Worm (Caenorhabditis elegans) whole organism, L4/young adult: ENCODE data around the gene H20J04.7.

Experiments
- W03F9.2 ChIP-seq: fragments of 150-350 bp; optimal IDR thresholded peaks from 2 replicates; lab custom pipeline; 2014; ENCODE audit warnings: missing biosample characterization, missing genetic modification characterization
- dao-5 ChIP-seq: sonication (generic microtip); optimal IDR thresholded peaks from 2 replicates; lab custom pipeline; 2016; ENCODE audit warnings: missing genotype, missing genetic modification characterization, moderate library complexity, missing compliant biosample characterization
- him-1 ChIP-seq: sonication (generic microtip); optimal IDR thresholded peaks from 2 replicates; lab custom pipeline; 2016; ENCODE audit warnings: missing genotype, missing genetic modification reagents, missing genetic modification characterization, missing compliant biosample characterization

H20J04.7 gene

DNA sequence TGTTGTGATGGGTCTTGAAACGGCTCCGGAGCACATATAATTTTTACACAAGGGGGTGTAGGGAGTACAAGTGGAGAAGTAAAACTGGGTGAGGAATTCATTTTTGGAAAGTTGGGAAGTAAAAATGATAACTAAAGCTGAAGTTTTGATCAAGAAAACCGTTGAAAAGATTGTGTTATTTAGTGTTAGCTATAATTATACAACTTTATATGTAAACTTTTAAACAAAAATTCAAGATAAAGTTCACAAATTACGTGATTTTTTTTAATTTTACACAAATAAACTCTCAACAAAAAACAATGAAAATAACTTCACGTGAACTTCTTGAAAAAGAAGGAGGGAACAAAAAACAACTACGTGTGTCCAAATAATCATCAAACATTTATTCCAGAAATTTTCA lies at the start of gene H20J04.7, which contains the start of gene H20J04.1:
Gene H20J04.7, minus strand, starts transcription at position 101 of the 400 bp plus-strand sequence.
Gene H20J04.1, plus strand, starts transcription at position 397 of the 400 bp plus-strand sequence.
- TF ChIP-seq him-1 (no peak), W03F9.2 (tag; lab: Kevin White, UChicago) (no peak), dao-5 (tag; lab: Kevin White, UChicago) (no peak)

DNA sequence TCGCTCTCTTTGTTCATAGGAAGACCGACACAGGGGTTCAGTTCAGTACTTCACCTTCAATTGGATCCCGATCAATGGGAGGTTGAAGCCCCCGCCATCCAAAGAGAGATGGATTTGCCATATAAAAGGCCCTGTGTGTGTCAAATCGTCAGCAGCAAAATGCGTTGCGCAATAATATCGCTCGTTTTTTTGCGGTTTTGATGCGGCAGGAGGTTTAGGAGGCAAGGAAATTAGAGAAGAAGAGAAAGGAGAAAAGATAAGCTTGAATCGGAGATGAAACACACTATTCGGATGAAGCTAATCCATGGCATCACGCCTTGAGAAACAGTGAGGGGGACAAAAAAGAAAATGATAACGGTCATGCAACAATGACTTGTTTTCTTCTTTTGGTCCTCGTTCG lies 39.3 kb upstream of the H20J04.7 start:
- no peak for TF ChIP-seq dao-5 (tag; lab: Kevin White, UChicago)

DNA sequence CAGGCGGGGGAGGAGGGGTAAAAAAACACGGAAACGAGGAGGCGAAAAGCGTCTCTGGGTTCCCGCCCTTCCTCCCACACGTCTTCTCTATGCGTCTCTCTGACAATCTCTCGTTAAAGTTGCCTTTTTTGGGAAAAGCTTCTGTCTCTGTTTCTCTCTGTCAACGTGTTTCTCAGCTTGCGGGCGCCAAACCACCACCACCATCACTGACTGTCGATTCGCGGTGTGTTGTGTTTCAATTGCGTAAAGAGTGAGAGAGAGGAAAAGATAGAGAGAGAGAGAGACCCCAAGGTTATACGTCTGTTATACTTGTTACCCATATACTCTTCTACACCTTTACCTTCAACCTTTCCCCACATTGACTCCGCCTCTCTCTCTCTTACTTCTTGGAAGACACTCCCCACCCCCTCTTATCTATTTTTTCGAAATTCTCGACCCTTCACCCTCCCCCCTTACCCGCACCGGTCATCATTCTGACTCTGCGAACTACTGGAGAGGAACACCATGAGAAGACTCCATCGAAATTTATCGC lies 37.5 kb upstream of the H20J04.7 start, which contains the start of gene mlt-7:
Gene mlt-7, plus strand, starts transcription at position 482 of the 532 bp plus-strand sequence.
- TF ChIP-seq dao-5 (tag; lab: Kevin White, UChicago) (no peak), W03F9.2 (tag; lab: Kevin White, UChicago) (no peak), him-1 (no peak)

DNA sequence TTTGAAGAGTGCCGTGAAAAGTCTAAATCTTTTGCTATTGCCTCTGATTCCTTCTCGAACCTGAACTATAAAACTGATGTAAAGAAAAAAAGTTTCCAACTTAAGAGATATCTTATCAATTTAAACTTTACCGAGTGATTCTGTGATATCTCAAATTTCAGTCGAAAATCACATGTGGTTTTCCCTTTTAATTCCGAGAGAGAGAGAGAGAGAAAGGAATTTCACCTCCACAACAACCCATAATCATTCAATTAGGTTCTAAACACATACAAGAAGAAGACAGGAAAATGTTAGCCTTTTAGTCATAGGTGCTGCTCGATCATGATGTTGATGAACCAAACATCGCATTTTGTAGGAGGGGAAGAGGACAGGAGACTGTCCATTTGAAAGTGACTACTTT lies 36.0 kb upstream of the H20J04.7 start:
- TF ChIP-seq dao-5 (tag; lab: Kevin White, UChicago): no peak
- no peak for TF ChIP-seq W03F9.2 (tag; lab: Kevin White, UChicago)
- TF ChIP-seq him-1: no peak

DNA sequence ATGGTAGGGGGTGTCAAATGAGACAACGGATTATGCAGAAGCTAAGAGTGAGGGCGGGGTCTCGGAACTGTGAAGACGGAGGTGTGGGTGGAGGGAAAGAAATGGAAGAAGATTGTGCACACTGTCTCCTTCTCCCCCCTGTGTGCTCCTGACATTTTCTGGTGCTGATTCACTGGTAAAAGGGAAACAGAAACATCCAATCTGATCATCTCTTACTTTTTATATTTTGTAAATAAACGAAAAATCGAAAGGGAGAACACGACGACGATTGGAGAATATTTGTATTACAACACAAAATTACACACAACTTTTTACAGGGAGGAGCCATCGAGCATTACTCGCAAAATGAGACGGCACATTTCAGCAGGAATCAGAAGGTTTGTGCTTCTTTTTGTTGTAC lies 28.2 kb upstream of the H20J04.7 start, which contains the start of gene fkh-6:
Gene fkh-6, minus strand, starts transcription at position 101 of the 400 bp plus-strand sequence.
- TF ChIP-seq dao-5 (tag; lab: Kevin White, UChicago): no peak

DNA sequence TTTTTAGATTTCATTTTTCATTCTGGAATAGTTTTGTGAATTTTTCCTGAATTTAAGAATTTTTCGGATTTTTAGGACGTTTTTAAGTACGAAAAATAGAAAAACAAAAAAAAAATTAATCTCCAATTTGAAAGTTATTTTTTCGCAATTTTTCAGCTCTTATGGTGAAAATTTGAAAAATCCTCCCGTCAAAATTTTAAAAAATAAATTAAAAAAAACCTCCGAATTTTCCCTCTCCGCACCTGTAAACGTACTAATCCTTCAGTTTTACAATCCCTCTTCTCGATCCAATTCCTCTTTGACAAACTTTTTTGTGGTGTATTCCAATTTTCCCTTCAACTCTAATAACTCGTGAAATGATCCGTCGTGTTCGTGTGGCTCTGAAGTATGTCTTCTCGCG lies 23.1 kb upstream of the H20J04.7 start, which contains the start of gene B0286.1:
Gene B0286.1, plus strand, starts transcription at position 301 of the 400 bp plus-strand sequence.
- TF ChIP-seq W03F9.2 (tag; lab: Kevin White, UChicago) (no peak), him-1 (no peak), dao-5 (tag; lab: Kevin White, UChicago) (no peak)

DNA sequence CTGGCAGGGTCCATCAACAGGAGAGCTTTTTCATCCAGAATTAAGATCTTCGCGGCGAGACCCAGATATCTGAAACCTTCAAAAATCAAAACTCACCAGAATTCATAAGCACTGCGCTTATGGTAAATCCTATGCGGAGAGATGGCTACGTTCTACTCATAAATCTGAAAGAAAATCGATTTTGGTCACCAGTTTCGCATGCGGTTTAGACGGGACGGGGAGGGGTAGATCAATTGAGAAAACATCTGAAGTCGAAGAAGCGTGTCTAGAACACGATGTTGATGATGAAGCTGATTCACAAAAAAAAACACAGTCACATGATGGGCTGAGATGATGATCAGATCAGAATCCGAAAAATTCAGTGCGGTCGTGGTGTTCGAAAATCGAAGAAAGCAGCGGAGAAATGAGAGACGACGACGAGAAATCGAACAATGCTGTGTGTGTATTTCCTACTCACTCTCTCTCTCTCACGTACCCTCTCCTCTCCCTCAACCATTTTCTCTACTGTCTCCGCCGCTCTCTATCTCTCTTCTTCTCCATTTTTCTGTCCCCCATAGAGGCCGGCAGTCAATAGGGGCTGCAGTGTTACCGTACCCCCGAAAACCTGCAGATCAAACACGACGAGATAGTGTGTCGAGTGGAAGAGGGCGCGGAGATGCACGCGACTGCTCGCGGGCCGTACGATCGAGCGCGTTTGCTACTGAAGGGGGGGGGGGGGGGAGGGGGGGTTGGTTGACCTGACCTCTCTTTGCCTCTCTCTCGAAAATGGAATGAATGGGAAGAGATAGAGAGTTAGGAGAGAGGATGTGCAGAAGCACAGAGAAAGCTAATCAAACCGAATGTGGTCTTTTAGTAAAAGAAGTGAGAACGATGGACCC lies 21.4 kb upstream of the H20J04.7 start, which contains the start of gene ntl-2:
Gene ntl-2, minus strand, starts transcription at position 171 of the 878 bp plus-strand sequence.
- peak; percentile 79 for TF ChIP-seq him-1
- TF ChIP-seq W03F9.2 (tag; lab: Kevin White, UChicago): peak; percentile 79
- TF ChIP-seq dao-5 (tag; lab: Kevin White, UChicago): no peak

DNA sequence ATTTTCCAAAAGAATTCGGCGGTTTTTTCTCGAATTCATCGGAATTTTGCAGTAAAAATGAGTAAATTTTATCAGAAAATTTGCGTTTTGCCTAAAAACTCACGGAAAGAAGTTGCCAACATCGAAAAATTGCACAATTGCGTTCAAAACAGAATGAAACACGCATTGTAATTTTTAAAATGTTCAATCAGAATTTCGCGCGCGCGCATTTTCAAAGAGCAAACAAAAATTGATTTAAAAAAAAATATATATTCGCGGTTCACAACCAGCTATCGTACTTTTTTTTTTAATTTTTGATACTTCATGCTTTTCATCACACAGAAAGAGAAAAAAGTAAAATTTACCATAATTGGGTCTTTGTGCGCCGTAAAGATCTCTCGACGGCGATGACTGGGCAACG lies 19.8 kb upstream of the H20J04.7 start:
- TF ChIP-seq dao-5 (tag; lab: Kevin White, UChicago): no peak
- no peak for TF ChIP-seq him-1
- TF ChIP-seq W03F9.2 (tag; lab: Kevin White, UChicago): no peak

DNA sequence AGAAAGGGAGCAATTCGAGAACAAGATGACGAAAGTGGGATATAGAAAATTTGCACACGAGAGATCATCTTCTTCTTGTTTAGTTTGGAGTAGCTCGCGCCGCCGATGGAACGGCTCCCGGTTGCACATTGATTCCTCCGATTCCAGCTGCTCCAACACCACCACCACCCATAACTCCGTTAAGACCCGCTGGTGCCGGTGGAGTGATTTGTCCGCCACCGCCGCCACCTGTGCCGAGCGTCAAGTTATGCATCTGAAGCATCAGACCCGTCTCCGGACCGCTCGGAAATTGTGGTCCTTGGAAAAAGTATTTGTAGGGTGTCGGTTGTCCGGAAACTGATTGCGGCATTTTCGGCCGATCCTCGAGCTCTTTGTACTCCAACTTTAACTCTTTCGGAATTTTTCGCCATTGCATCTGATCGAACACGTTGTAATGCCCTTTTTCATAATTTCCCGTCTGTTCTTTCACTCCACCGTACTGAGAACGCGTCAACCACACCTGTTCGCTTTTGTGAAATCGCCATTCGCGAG lies 17.8 kb upstream of the H20J04.7 start:
- TF ChIP-seq him-1: no peak

DNA sequence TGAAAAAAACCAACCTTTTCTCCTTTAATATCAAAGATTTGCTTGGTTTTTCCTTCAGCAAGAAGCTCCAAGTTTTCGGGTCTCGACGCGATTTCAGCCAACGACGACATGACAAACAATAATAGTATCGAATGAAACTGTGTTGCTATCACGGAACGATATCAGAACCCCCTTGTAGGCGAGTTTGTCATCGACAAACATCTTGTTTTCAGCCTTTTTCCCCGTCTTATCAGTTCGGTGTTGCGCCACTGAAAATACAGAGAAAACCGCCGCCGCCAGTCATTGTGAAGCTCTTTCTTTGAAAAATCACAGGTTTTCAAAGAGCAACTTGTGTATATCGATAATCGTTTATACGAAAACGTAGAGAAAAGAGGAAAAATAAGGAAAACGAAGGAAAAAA lies 17.3 kb upstream of the H20J04.7 start, which contains the start of gene paic-1:
Gene paic-1, minus strand, starts transcription at position 120 of the 400 bp plus-strand sequence.
- TF ChIP-seq him-1 (no peak), W03F9.2 (tag; lab: Kevin White, UChicago) (no peak), dao-5 (tag; lab: Kevin White, UChicago) (no peak)

DNA sequence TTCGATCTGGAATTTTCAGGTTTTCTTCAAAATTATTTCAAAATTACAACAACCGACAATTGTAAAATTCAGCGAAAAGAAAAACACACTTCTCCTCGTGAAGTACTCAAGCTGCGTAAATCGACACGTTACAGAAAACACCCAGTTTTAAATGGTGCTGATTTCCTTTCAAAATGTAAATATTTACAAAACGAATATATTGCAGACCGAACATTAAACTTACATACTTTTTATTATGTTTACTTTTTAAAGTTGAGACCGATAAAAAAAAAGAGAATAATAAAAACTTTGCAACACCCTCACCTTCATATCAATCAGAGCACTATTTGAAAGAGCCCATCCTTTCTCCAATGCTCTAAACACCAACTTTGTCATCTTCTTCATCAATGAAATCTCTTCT lies 15.7 kb upstream of the H20J04.7 start:
- TF ChIP-seq him-1: no peak
- no peak for TF ChIP-seq dao-5 (tag; lab: Kevin White, UChicago)
- TF ChIP-seq W03F9.2 (tag; lab: Kevin White, UChicago): no peak

DNA sequence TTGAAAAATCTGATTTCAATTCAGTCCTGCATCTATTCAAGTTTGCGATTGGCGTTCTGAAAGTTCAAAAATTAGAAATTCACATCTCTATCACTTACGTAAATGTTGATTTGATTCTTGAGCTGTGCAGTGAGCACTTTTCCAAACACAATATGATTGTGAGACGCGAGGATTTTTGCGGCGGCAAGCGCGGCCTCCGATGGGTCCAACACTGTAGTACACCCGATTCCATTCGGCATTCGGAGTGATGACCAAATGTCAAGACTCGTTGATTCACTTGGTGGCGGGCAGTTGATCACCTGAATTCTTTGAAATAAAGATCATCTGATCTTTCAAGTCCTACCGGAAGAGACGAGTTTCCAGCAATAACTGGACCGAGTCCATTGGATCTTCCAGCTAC lies 14.6 kb upstream of the H20J04.7 start:
- TF ChIP-seq W03F9.2 (tag; lab: Kevin White, UChicago) (no peak), dao-5 (tag; lab: Kevin White, UChicago) (no peak), him-1 (no peak)

DNA sequence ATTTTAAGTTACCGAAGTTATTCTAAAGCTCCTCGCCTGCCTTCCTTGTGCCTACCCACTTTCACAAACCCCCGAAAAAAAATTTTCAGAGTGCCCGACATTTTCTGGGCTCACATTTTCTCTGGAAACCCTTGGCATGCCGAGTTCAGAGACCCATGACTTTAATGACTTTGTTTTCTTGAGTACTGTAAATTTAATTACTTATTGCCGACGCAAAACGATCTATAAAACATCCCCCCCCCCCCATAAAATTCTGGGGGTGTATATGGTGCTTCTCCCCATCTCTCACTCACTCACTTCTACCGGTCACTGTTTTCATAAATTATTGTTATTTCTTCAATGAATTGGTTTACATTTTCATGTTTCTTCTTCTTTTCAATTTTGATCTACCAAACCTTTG lies 12.8 kb upstream of the H20J04.7 start, which contains the start of gene try-9:
Gene try-9, plus strand, starts transcription at position 301 of the 400 bp plus-strand sequence.
- TF ChIP-seq him-1: no peak
- no peak for TF ChIP-seq dao-5 (tag; lab: Kevin White, UChicago)
- TF ChIP-seq W03F9.2 (tag; lab: Kevin White, UChicago): no peak

DNA sequence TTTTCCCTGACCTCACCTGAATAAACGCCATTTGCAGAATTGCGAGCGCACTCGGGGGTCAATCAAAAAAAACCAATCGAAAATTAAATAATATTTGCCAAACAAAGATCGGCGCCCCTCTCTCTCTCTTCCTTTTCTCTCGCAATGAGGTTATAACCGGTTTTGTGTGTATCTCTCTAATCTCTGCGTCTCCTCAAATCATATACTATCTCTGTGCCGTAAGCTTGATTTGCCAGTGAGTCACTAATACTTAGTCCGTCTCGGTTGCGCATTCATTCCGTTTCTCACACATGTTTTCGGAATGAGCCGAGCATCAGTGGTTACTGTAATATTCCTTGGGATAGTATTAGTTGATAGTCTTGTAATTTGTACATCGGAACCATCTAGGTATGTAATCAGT lies 7.0 kb upstream of the H20J04.7 start:
- no peak for TF ChIP-seq dao-5 (tag; lab: Kevin White, UChicago)
